Worm (Caenorhabditis elegans): ENCODE data around the gene K10G4.5.

Gene K10G4.5

ce11 chrV:17302754-17303153 lies 1.5 kb upstream of the K10G4.5 start, which contains the start of gene sri-70:
Gene sri-70 (plus strand): TSS chrV:17303054.
- TF ChIP-seq nhr-6 (tag; optimal IDR thresholded peaks at IDR 0.05): no peak
- TF ChIP-seq nhr-21 (tag; optimal IDR thresholded peaks at IDR 0.05): no peak
- TF ChIP-seq unc-39 (tag; optimal IDR thresholded peaks at IDR 0.05): no peak
- TF ChIP-seq lsy-2 (tag; optimal IDR thresholded peaks at IDR 0.05): no peak
- TF ChIP-seq F13H6.1 (tag; optimal IDR thresholded peaks at IDR 0.05): no peak
- TF ChIP-seq nhr-237 (tag; optimal IDR thresholded peaks at IDR 0.05): no peak
- TF ChIP-seq nhr-77 (tag; optimal IDR thresholded peaks at IDR 0.05): no peak
- no peak for TF ChIP-seq peb-1 (tag; optimal IDR thresholded peaks at IDR 0.05)

- no peak for TF ChIP-seq sem-4 (tag; optimal IDR thresholded peaks at IDR 0.05)
Measured at ce11 chrV:17298657-17299056, 2.6 kb downstream of the K10G4.5 start.

- no peak for TF ChIP-seq nhr-6 (tag; optimal IDR thresholded peaks at IDR 0.05)
- no peak for TF ChIP-seq R02D3.7 (tag; optimal IDR thresholded peaks at IDR 0.05)
- no peak for TF ChIP-seq nhr-25 (tag; optimal IDR thresholded peaks at IDR 0.05)
- TF ChIP-seq ztf-11 (tag; optimal IDR thresholded peaks at IDR 0.05): no peak
- no peak for TF ChIP-seq ztf-1 (GFP tag; conservative IDR thresholded peaks at IDR 0.05)
- TF ChIP-seq fos-1 (tag; optimal IDR thresholded peaks at IDR 0.05): no peak
- TF ChIP-seq F13H6.1 (tag; optimal IDR thresholded peaks at IDR 0.05): no peak
- no peak for TF ChIP-seq sem-4 (tag; optimal IDR thresholded peaks at IDR 0.05)
- no peak for TF ChIP-seq lin-11 (tag; optimal IDR thresholded peaks at IDR 0.05)
- no peak for TF ChIP-seq ama-1 (optimal IDR thresholded peaks at IDR 0.05)
- no peak for TF ChIP-seq nhr-77 (tag; optimal IDR thresholded peaks at IDR 0.05)
- TF ChIP-seq lsy-2 (tag; optimal IDR thresholded peaks at IDR 0.05): no peak
- no peak for TF ChIP-seq mab-5 (tag; optimal IDR thresholded peaks at IDR 0.05)
- TF ChIP-seq peb-1 (tag; optimal IDR thresholded peaks at IDR 0.05): no peak
- no peak for TF ChIP-seq ztf-4 (tag; optimal IDR thresholded peaks at IDR 0.05)
- TF ChIP-seq mdl-1 (tag; optimal IDR thresholded peaks at IDR 0.05): no peak
- TF ChIP-seq egl-27 (tag; optimal IDR thresholded peaks at IDR 0.05): no peak
- TF ChIP-seq unc-39 (tag; optimal IDR thresholded peaks at IDR 0.05): no peak
Measured at ce11 chrV:17296443-17296842, 4.8 kb downstream of the K10G4.5 start.

ce11 chrV:17292740-17293139 lies 8.5 kb downstream of the K10G4.5 start:
- TF ChIP-seq ztf-11 (tag; optimal IDR thresholded peaks at IDR 0.05) (no peak), snpc-4 (tag; optimal IDR thresholded peaks at IDR 0.05) (no peak), egl-27 (tag; optimal IDR thresholded peaks at IDR 0.05) (no peak), alr-1 (tag; optimal IDR thresholded peaks at IDR 0.05) (no peak), elt-1 (tag; optimal IDR thresholded peaks at IDR 0.05) (no peak), ama-1 (optimal IDR thresholded peaks at IDR 0.05) (no peak), crh-2 (tag; optimal IDR thresholded peaks at IDR 0.05) (no peak), sma-9 (GFP tag; optimal IDR thresholded peaks at IDR 0.05) (no peak), sma-9 (tag; optimal IDR thresholded peaks at IDR 0.05) (no peak), ZK546.5 (tag; optimal IDR thresholded peaks at IDR 0.05) (no peak)

ce11 chrV:17284159-17284558 lies 17.1 kb downstream of the K10G4.5 start:
- TF ChIP-seq ztf-1 (GFP tag; conservative IDR thresholded peaks at IDR 0.05) (no peak), lin-13 (GFP tag; optimal IDR thresholded peaks at IDR 0.05) (no peak)

- TF ChIP-seq nhr-25 (tag; optimal IDR thresholded peaks at IDR 0.05): no peak
- TF ChIP-seq ztf-1 (GFP tag; conservative IDR thresholded peaks at IDR 0.05): no peak
- no peak for TF ChIP-seq snpc-4 (tag; optimal IDR thresholded peaks at IDR 0.05)
- no peak for TF ChIP-seq zag-1 (tag; optimal IDR thresholded peaks at IDR 0.05)
- TF ChIP-seq egl-27 (tag; optimal IDR thresholded peaks at IDR 0.05): no peak
- no peak for TF ChIP-seq lin-11 (tag; optimal IDR thresholded peaks at IDR 0.05)
- no peak for TF ChIP-seq nhr-237 (tag; optimal IDR thresholded peaks at IDR 0.05)
- TF ChIP-seq ceh-82 (tag; optimal IDR thresholded peaks at IDR 0.05): no peak
- TF ChIP-seq sma-9 (GFP tag; optimal IDR thresholded peaks at IDR 0.05): no peak
- TF ChIP-seq sma-9 (tag; optimal IDR thresholded peaks at IDR 0.05): no peak
Measured at ce11 chrV:17273249-17273648, 28.0 kb downstream of the K10G4.5 start, which contains the start of gene K10G4.10. Gene K10G4.10 (plus strand): TSS chrV:17273549.

- TF ChIP-seq nhr-12 (tag; optimal IDR thresholded peaks at IDR 0.05) (no peak), peb-1 (tag; optimal IDR thresholded peaks at IDR 0.05) (no peak), mbf-1 (tag; optimal IDR thresholded peaks at IDR 0.05) (no peak)
Measured at ce11 chrV:17272112-17272511, 29.2 kb downstream of the K10G4.5 start.
